Worm (Caenorhabditis elegans) whole organism, young adult: ENCODE data around the gene C48B4.7.

Experiments used
- B0261.1 ChIP-seq: sonication (generic microtip); optimal IDR thresholded peaks from 2 replicates; lab custom pipeline; 2016; ENCODE audit warnings: mild to moderate bottlenecking, missing genetic modification characterization, moderate library complexity, missing compliant biosample characterization
- B0336.3 ChIP-seq: fragments of 200-800 bp; sonication (Bioruptor generic); IDR thresholded peaks from 2 replicates; pipeline ENCODE4 v1.3.6; 2022; ENCODE audit warnings: missing genetic modification characterization, missing compliant biosample characterization
- F23B12.7 ChIP-seq: sonication (generic microtip); optimal IDR thresholded peaks from 2 replicates; lab custom pipeline; 2017; ENCODE audit warnings: missing genetic modification characterization, mild to moderate bottlenecking, missing compliant biosample characterization, antibody characterized with exemption, moderate library complexity; ENCODE audit not compliant: insufficient read depth
- F37B4.10 ChIP-seq: fragments of 200-800 bp; sonication (Bioruptor generic); IDR thresholded peaks from 2 replicates; pipeline ENCODE4 v1.3.6; 2022; ENCODE audit warnings: missing genetic modification characterization, missing compliant biosample characterization
- F39B2.1 ChIP-seq: fragments of 200-800 bp; sonication (Bioruptor generic); IDR thresholded peaks from 2 replicates; pipeline ENCODE4 v1.3.6; 2022; ENCODE audit warnings: missing genetic modification reagents, missing genetic modification characterization, missing compliant biosample characterization
- F49E8.2 ChIP-seq: sonication (generic microtip); optimal IDR thresholded peaks from 3 replicates; lab custom pipeline; 2017; ENCODE audit warnings: missing genetic modification characterization, mild to moderate bottlenecking, missing compliant biosample characterization, antibody characterized with exemption, moderate library complexity; ENCODE audit not compliant: insufficient read depth
- F52B5.7 ChIP-seq: sonication (generic microtip); optimal IDR thresholded peaks from 2 replicates; lab custom pipeline; 2016; ENCODE audit warnings: mild to moderate bottlenecking, missing genetic modification characterization, missing compliant biosample characterization
- F57A8.1 ChIP-seq: fragments of 200-800 bp; sonication (Bioruptor generic); optimal IDR thresholded peaks from 2 replicates; lab custom pipeline; 2018; ENCODE audit warnings: mild to moderate bottlenecking, missing genetic modification characterization, moderate library complexity, missing compliant biosample characterization
- F57C9.4 ChIP-seq: sonication (generic microtip); optimal IDR thresholded peaks from 2 replicates; lab custom pipeline; 2017; ENCODE audit warnings: mild to moderate bottlenecking, missing genetic modification characterization, missing compliant biosample characterization
- K12H6.12 ChIP-seq: fragments of 200-800 bp; sonication (Bioruptor generic); optimal IDR thresholded peaks from 2 replicates; lab custom pipeline; 2018; ENCODE audit warnings: mild to moderate bottlenecking, missing genetic modification characterization, missing compliant biosample characterization
- T07F8.4 ChIP-seq: sonication (generic microtip); optimal IDR thresholded peaks from 2 replicates; lab custom pipeline; 2016; ENCODE audit warnings: mild to moderate bottlenecking, missing genetic modification characterization, moderate library complexity, missing compliant biosample characterization
- Y53F4B.3 ChIP-seq: fragments of 200-800 bp; sonication (Bioruptor generic); IDR thresholded peaks from 2 replicates; pipeline ENCODE4 v1.3.6; 2022; ENCODE audit warnings: missing genetic modification reagents, missing genetic modification characterization, missing compliant biosample characterization
- Y56A3A.18 ChIP-seq: fragments of 200-800 bp; sonication (Bioruptor generic); IDR thresholded peaks from 2 replicates; pipeline ENCODE4 v1.3.6; 2022; ENCODE audit warnings: missing genetic modification reagents, missing genetic modification characterization, missing compliant biosample characterization
- Y67H2A.10 ChIP-seq: fragments of 200-800 bp; sonication (Bioruptor generic); conservative IDR thresholded peaks from 2 replicates; pipeline ENCODE4 v1.3.6; 2022; ENCODE audit warnings: missing genetic modification reagents, missing genetic modification characterization, missing compliant biosample characterization
- Y79H2A.3 ChIP-seq: fragments of 200-800 bp; sonication (Bioruptor generic); conservative IDR thresholded peaks from 2 replicates; pipeline ENCODE4 v1.3.6; 2022; ENCODE audit warnings: missing genetic modification reagents, missing genetic modification characterization, missing compliant biosample characterization
- Y95B8A.8 ChIP-seq: fragments of 200-800 bp; sonication (Bioruptor generic); IDR thresholded peaks from 2 replicates; pipeline ENCODE4 v1.3.6; 2022; ENCODE audit warnings: missing genetic modification reagents, missing genetic modification characterization, missing compliant biosample characterization
- ama-1 ChIP-seq, 3 experiments: fragments of 150-350 bp in 1 of 3; sonication (generic microtip) in 2 of 3; optimal IDR thresholded peaks; 2 replicates each; lab custom pipeline; 2014 to 2018; ENCODE audit warnings: missing biosample characterization in 2 of 3, missing genetic modification characterization in 2 of 3, missing genetic modification reagents in 2 of 3
- cebp-2 ChIP-seq: fragments of 200-800 bp; sonication (Bioruptor generic); IDR thresholded peaks from 2 replicates; pipeline ENCODE4 v1.3.6; 2022; ENCODE audit warnings: missing genetic modification characterization, missing compliant biosample characterization
- ceh-27 ChIP-seq: fragments of 200-800 bp; sonication (Bioruptor generic); optimal IDR thresholded peaks from 2 replicates; lab custom pipeline; 2018; ENCODE audit warnings: mild to moderate bottlenecking, missing genetic modification characterization, moderate library complexity, missing compliant biosample characterization
- ceh-40 ChIP-seq: fragments of 200-800 bp; sonication (Bioruptor generic); IDR thresholded peaks from 2 replicates; pipeline ENCODE4 v1.3.6; 2022; ENCODE audit warnings: missing genetic modification characterization, missing compliant biosample characterization
- chd-7 ChIP-seq: sonication (generic microtip); optimal IDR thresholded peaks from 2 replicates; lab custom pipeline; 2016; ENCODE audit warnings: mild to moderate bottlenecking, missing genetic modification characterization, moderate library complexity, missing compliant biosample characterization
- die-1 ChIP-seq: sonication (generic microtip); optimal IDR thresholded peaks from 2 replicates; lab custom pipeline; 2016; ENCODE audit warnings: missing genotype, mild to moderate bottlenecking, missing genetic modification characterization, missing compliant biosample characterization
- dox-1 ChIP-seq: fragments of 200-800 bp; sonication (Bioruptor generic); IDR thresholded peaks from 2 replicates; pipeline ENCODE4 v1.3.6; 2022; ENCODE audit warnings: missing genetic modification reagents, missing genetic modification characterization, missing compliant biosample characterization
- egl-44 ChIP-seq: fragments of 200-800 bp; sonication (Bioruptor generic); IDR thresholded peaks from 2 replicates; pipeline ENCODE4 v1.3.6; 2022; ENCODE audit warnings: missing genetic modification reagents, missing genetic modification characterization, missing compliant biosample characterization
- egrh-3 ChIP-seq: fragments of 200-800 bp; sonication (Bioruptor generic); IDR thresholded peaks from 2 replicates; pipeline ENCODE4 v1.3.6; 2022; ENCODE audit warnings: missing genetic modification reagents, missing genetic modification characterization, missing compliant biosample characterization
- ekl-4 ChIP-seq: fragments of 200-800 bp; sonication (Bioruptor generic); IDR thresholded peaks from 2 replicates; pipeline ENCODE4 v1.3.6; 2022; ENCODE audit warnings: missing genetic modification reagents, missing genetic modification characterization, missing compliant biosample characterization
- ets-4 ChIP-seq: fragments of 200-800 bp; sonication (Bioruptor generic); optimal IDR thresholded peaks from 2 replicates; lab custom pipeline; 2018; ENCODE audit warnings: mild to moderate bottlenecking, missing genetic modification characterization, missing compliant biosample characterization
- gei-17 ChIP-seq: fragments of 200-800 bp; sonication (Bioruptor generic); optimal IDR thresholded peaks from 2 replicates; lab custom pipeline; 2018; ENCODE audit warnings: mild to moderate bottlenecking, missing genetic modification characterization, missing compliant biosample characterization
- hmg-1.2 ChIP-seq: fragments of 200-800 bp; sonication (Bioruptor generic); IDR thresholded peaks from 2 replicates; pipeline ENCODE4 v1.3.6; 2022; ENCODE audit warnings: missing genetic modification reagents, missing genetic modification characterization, missing compliant biosample characterization
- hsf-1 ChIP-seq: fragments of 200-800 bp; sonication (Bioruptor generic); IDR thresholded peaks from 2 replicates; pipeline ENCODE4 v1.3.6; 2022; ENCODE audit warnings: missing genetic modification reagents, missing genetic modification characterization, missing compliant biosample characterization
- let-526 ChIP-seq: fragments of 200-800 bp; sonication (Bioruptor generic); IDR thresholded peaks from 2 replicates; pipeline ENCODE4 v1.3.6; 2022; ENCODE audit warnings: missing genetic modification reagents, missing genetic modification characterization, missing compliant biosample characterization
- lin-54 ChIP-seq: fragments of 200-800 bp; sonication (Bioruptor generic); optimal IDR thresholded peaks from 2 replicates; lab custom pipeline; 2018; ENCODE audit warnings: mild to moderate bottlenecking, missing genetic modification characterization, missing compliant biosample characterization
- madf-10 ChIP-seq: sonication (generic microtip); optimal IDR thresholded peaks from 2 replicates; lab custom pipeline; 2016; ENCODE audit warnings: mild to moderate bottlenecking, missing genetic modification characterization, missing compliant biosample characterization
- madf-3 ChIP-seq: fragments of 200-800 bp; sonication (Bioruptor generic); IDR thresholded peaks from 2 replicates; pipeline ENCODE4 v1.3.6; 2022; ENCODE audit warnings: missing genetic modification reagents, missing genetic modification characterization, missing compliant biosample characterization
- madf-8 ChIP-seq: fragments of 200-800 bp; sonication (Bioruptor generic); conservative IDR thresholded peaks from 2 replicates; pipeline ENCODE4 v1.3.6; 2022; ENCODE audit warnings: missing genetic modification reagents, missing genetic modification characterization, missing compliant biosample characterization
- nfya-1 ChIP-seq: sonication (generic microtip); optimal IDR thresholded peaks from 2 replicates; lab custom pipeline; 2017; ENCODE audit warnings: antibody characterized with exemption, missing compliant biosample characterization, missing genetic modification characterization, borderline replicate concordance; ENCODE audit not compliant: insufficient read depth
- nfyb-1 ChIP-seq: fragments of 200-800 bp; sonication (Bioruptor generic); IDR thresholded peaks from 2 replicates; pipeline ENCODE4 v1.3.6; 2022; ENCODE audit warnings: missing genetic modification reagents, missing genetic modification characterization, missing compliant biosample characterization
- nhr-120 ChIP-seq: fragments of 200-800 bp; sonication (Bioruptor generic); IDR thresholded peaks from 2 replicates; pipeline ENCODE4 v1.3.6; 2022; ENCODE audit warnings: missing genetic modification characterization, missing compliant biosample characterization
- nhr-179 ChIP-seq: sonication (generic microtip); optimal IDR thresholded peaks from 2 replicates; lab custom pipeline; 2016; ENCODE audit warnings: mild to moderate bottlenecking, missing genetic modification characterization, missing compliant biosample characterization
- nhr-80 ChIP-seq: sonication (generic microtip); optimal IDR thresholded peaks from 2 replicates; lab custom pipeline; 2016; ENCODE audit warnings: missing genetic modification characterization, missing compliant biosample characterization
- nhr-90 ChIP-seq: sonication (generic microtip); optimal IDR thresholded peaks from 2 replicates; lab custom pipeline; 2016; ENCODE audit warnings: missing genotype, mild to moderate bottlenecking, missing genetic modification characterization, missing compliant biosample characterization
- pha-4 ChIP-seq: fragments of 150-350 bp; sonication (generic microtip); optimal IDR thresholded peaks from 2 replicates; lab custom pipeline; 2014; ENCODE audit warnings: missing biosample characterization, missing genetic modification reagents, missing genetic modification characterization
- sdz-38 ChIP-seq: sonication (generic microtip); optimal IDR thresholded peaks from 2 replicates; lab custom pipeline; 2016; ENCODE audit warnings: missing genotype, missing genetic modification characterization, missing compliant biosample characterization
- snpc-4 ChIP-seq, 5 experiments: fragments of 150-350 bp in 1 of 5; sonication (generic microtip) in 4 of 5; optimal IDR thresholded peaks; 2 replicates each; lab custom pipeline; 2014 to 2018; ENCODE audit warnings: missing genetic modification characterization in 5 of 5, missing biosample characterization in 3 of 5, antibody characterized with exemption in 2 of 5, mild to moderate bottlenecking in 2 of 5, missing compliant biosample characterization in 2 of 5, missing genotype in 2 of 5, moderate library complexity in 2 of 5, missing genetic modification reagents in 1 of 5
- zfh-2 ChIP-seq: fragments of 200-800 bp; sonication (Bioruptor generic); conservative IDR thresholded peaks from 2 replicates; pipeline ENCODE4 v1.3.6; 2022; ENCODE audit warnings: missing genetic modification reagents, missing genetic modification characterization, missing compliant biosample characterization
- ztf-25 ChIP-seq: fragments of 200-800 bp; sonication (Bioruptor generic); IDR thresholded peaks from 2 replicates; pipeline ENCODE4 v1.3.6; 2022; ENCODE audit warnings: missing genetic modification reagents, missing genetic modification characterization, missing compliant biosample characterization
- ztf-26 ChIP-seq: sonication (generic microtip); optimal IDR thresholded peaks from 2 replicates; lab custom pipeline; 2017; ENCODE audit warnings: missing genetic modification characterization, missing compliant biosample characterization

The C48B4.7 gene

ce11 chrIII:9546016-9546659 is 13.1 kb downstream of the C48B4.7 start, which contains the start of gene unc-16 (continued):
- no peak for TF ChIP-seq hsf-1 (GFP tag; lab: Robert Waterston, UW)
- TF ChIP-seq nhr-80 (tag; lab: Kevin White, UChicago), result peak; percentile 70
- no peak for TF ChIP-seq Y56A3A.18 (GFP tag; lab: Robert Waterston, UW)
- no peak for TF ChIP-seq nhr-90 (tag; lab: Kevin White, UChicago)
- peak; percentile 45 for TF ChIP-seq madf-10 (tag; lab: Kevin White, UChicago)
- no peak for TF ChIP-seq nhr-179
- TF ChIP-seq ztf-25 (GFP tag; lab: Robert Waterston, UW), result no peak
- no peak for TF ChIP-seq F49E8.2 (tag; lab: Kevin White, UChicago)
- peak; percentile 84 for TF ChIP-seq ekl-4 (GFP tag; lab: Robert Waterston, UW)
- TF ChIP-seq cebp-2, result no peak
- no peak for TF ChIP-seq snpc-4 (GFP tag; optimal IDR thresholded peaks at IDR 0.05; lab: Kevin White, UChicago)
- peak in 3 of 4 experiments; percentile 32 to 55 (median 52) for TF ChIP-seq snpc-4 (tag; optimal IDR thresholded peaks at IDR 0.05; lab: Kevin White, UChicago)
- TF ChIP-seq F37B4.10 (GFP tag; lab: Robert Waterston, UW), result no peak
- no peak for TF ChIP-seq F52B5.7 (tag; lab: Kevin White, UChicago)
- no peak for TF ChIP-seq sdz-38
- peak; percentile 63; the same call in 1 of the 2 replicates for TF ChIP-seq zfh-2 (GFP tag; lab: Robert Waterston, UW)
- TF ChIP-seq madf-3 (GFP tag; lab: Robert Waterston, UW), result no peak
- no peak; the same call in 1 of the 2 replicates for TF ChIP-seq let-526 (GFP tag; lab: Robert Waterston, UW)
- TF ChIP-seq nhr-120 (GFP tag; lab: Robert Waterston, UW), result no peak
- no peak for TF ChIP-seq Y79H2A.3
- TF ChIP-seq F57A8.1 (GFP tag; lab: Kevin White, UChicago), result no peak
- TF ChIP-seq K12H6.12 (tag; lab: Kevin White, UChicago), result peak; percentile 72
- TF ChIP-seq ztf-26 (tag; lab: Kevin White, UChicago), result peak; percentile 47
- no peak for TF ChIP-seq pha-4 (tag; lab: Kevin White, UChicago)
- peak; percentile 64; the same call in 1 of the 2 replicates for TF ChIP-seq Y67H2A.10 (GFP tag; lab: Robert Waterston, UW)
- TF ChIP-seq lin-54 (GFP tag; lab: Kevin White, UChicago), result peak; percentile 72
- peak; percentile 85; the same call in 1 of the 2 replicates for TF ChIP-seq nfyb-1 (GFP tag; lab: Robert Waterston, UW)
- TF ChIP-seq egl-44, result no peak
- no peak for TF ChIP-seq gei-17 (GFP tag; lab: Kevin White, UChicago)
- TF ChIP-seq dox-1 (GFP tag; lab: Robert Waterston, UW), result peak; percentile 80
- peak; percentile 88 for TF ChIP-seq ceh-27 (GFP tag; lab: Kevin White, UChicago)
- TF ChIP-seq F23B12.7, result no peak
- TF ChIP-seq chd-7 (tag; lab: Kevin White, UChicago), result no peak
- TF ChIP-seq nfya-1 (tag; lab: Kevin White, UChicago), result no peak
- peak; percentile 59 for TF ChIP-seq B0336.3 (GFP tag; lab: Robert Waterston, UW)
- no peak for TF ChIP-seq B0261.1
- TF ChIP-seq madf-8, result peak; percentile 40
- no peak for TF ChIP-seq Y95B8A.8 (GFP tag; lab: Robert Waterston, UW)
- TF ChIP-seq T07F8.4 (tag; lab: Kevin White, UChicago), result no peak
- no peak for TF ChIP-seq egrh-3 (GFP tag; lab: Robert Waterston, UW)
- TF ChIP-seq ceh-40 (GFP tag; lab: Robert Waterston, UW), result no peak
- TF ChIP-seq F39B2.1 (GFP tag; lab: Robert Waterston, UW), result no peak
- TF ChIP-seq F57C9.4 (tag; lab: Kevin White, UChicago), result no peak
- TF ChIP-seq ama-1 (optimal IDR thresholded peaks at IDR 0.05; lab: Kevin White, UChicago), result peak; percentile 25
- no peak for TF ChIP-seq ama-1 (GFP tag; optimal IDR thresholded peaks at IDR 0.05; lab: Kevin White, UChicago)
- TF ChIP-seq hmg-1.2 (GFP tag; lab: Robert Waterston, UW), result peak; percentile 33; the same call in 1 of the 2 replicates
- TF ChIP-seq Y53F4B.3 (GFP tag; lab: Robert Waterston, UW), result no peak
- no peak for TF ChIP-seq die-1 (tag; lab: Kevin White, UChicago)
- TF ChIP-seq ets-4 (GFP tag; lab: Kevin White, UChicago), result no peak
